Fruit fly (Drosophila melanogaster) whole organism, prepupa: ENCODE results near the gene HP1c.

Experiments
- Blimp-1 ChIP-seq: fragments of 200-800 bp; sonication (Bioruptor generic); optimal IDR thresholded peaks from 3 replicates; lab custom pipeline; 2017; ENCODE audit warnings: missing biosample characterization, missing genetic modification characterization, mild to moderate bottlenecking, moderate library complexity, missing genetic modification reagents
- CG11762 ChIP-seq: fragments of 200-800 bp; sonication (Bioruptor generic); optimal IDR thresholded peaks from 3 replicates; lab custom pipeline; 2016; ENCODE audit warnings: missing biosample characterization, missing genetic modification characterization; ENCODE audit not compliant: insufficient read depth
- CG11902 ChIP-seq: fragments of 200-800 bp; sonication (Bioruptor generic); optimal IDR thresholded peaks from 3 replicates; lab custom pipeline; 2016; ENCODE audit warnings: missing biosample characterization, missing genetic modification characterization
- CG15336 ChIP-seq: fragments of 200-800 bp; sonication (Bioruptor generic); IDR thresholded peaks from 2 replicates; pipeline ENCODE4 v1.3.6; 2022; ENCODE audit warnings: missing biosample characterization, missing genetic modification characterization
- CG1621 ChIP-seq: fragments of 200-800 bp; sonication (Bioruptor generic); optimal IDR thresholded peaks from 3 replicates; lab custom pipeline; 2018; ENCODE audit warnings: missing biosample characterization, mild to moderate bottlenecking, missing genetic modification characterization
- CG3032 ChIP-seq: fragments of 200-800 bp; optimal IDR thresholded peaks from 2 replicates; lab custom pipeline; 2019; ENCODE audit warnings: missing biosample characterization, mild to moderate bottlenecking, missing genetic modification characterization, moderate library complexity
- CG31627 ChIP-seq: fragments of 200-800 bp; sonication (Bioruptor generic); optimal IDR thresholded peaks from 3 replicates; lab custom pipeline; 2016; ENCODE audit warnings: missing biosample characterization, missing genetic modification characterization
- CG32006 ChIP-seq: fragments of 200-800 bp; sonication (Bioruptor generic); optimal IDR thresholded peaks from 3 replicates; lab custom pipeline; 2017; ENCODE audit warnings: missing biosample characterization, mild to moderate bottlenecking, missing genetic modification characterization
- CG34406 ChIP-seq: fragments of 200-800 bp; sonication (Bioruptor generic); optimal IDR thresholded peaks from 3 replicates; lab custom pipeline; 2016; ENCODE audit warnings: missing biosample characterization, missing genetic modification characterization
- CG3919 ChIP-seq: fragments of 200-800 bp; sonication (Bioruptor generic); optimal IDR thresholded peaks from 3 replicates; lab custom pipeline; 2016; ENCODE audit warnings: missing biosample characterization, missing genetic modification characterization
- CG4318 ChIP-seq: fragments of 200-800 bp; sonication (Bioruptor generic); optimal IDR thresholded peaks from 3 replicates; lab custom pipeline; 2017; ENCODE audit warnings: missing biosample characterization, mild to moderate bottlenecking, missing genetic modification characterization
- CG6163 ChIP-seq: fragments of 200-800 bp; sonication (Bioruptor generic); IDR thresholded peaks from 3 replicates; pipeline ENCODE4 v1.3.6; 2022; ENCODE audit warnings: missing biosample characterization, missing genetic modification characterization
- CG6276 ChIP-seq: fragments of 200-800 bp; sonication (Bioruptor generic); optimal IDR thresholded peaks from 2 replicates; lab custom pipeline; 2017; ENCODE audit warnings: missing biosample characterization, mild to moderate bottlenecking, missing genetic modification characterization
- CG6792 ChIP-seq: fragments of 200-800 bp; sonication (Bioruptor generic); optimal IDR thresholded peaks from 3 replicates; lab custom pipeline; 2016; ENCODE audit warnings: missing biosample characterization, missing genetic modification characterization
- CG6808 ChIP-seq: fragments of 200-800 bp; sonication (Bioruptor generic); optimal IDR thresholded peaks from 3 replicates; lab custom pipeline; 2017; ENCODE audit warnings: missing biosample characterization, missing genetic modification characterization, mild to moderate bottlenecking, moderate library complexity, missing genetic modification reagents
- CG6854 ChIP-seq: fragments of 200-800 bp; sonication (Bioruptor generic); optimal IDR thresholded peaks from 2 replicates; lab custom pipeline; 2017; ENCODE audit warnings: missing biosample characterization, mild to moderate bottlenecking, missing genetic modification characterization
- CG7368 ChIP-seq: fragments of 200-800 bp; sonication (Bioruptor generic); optimal IDR thresholded peaks from 3 replicates; lab custom pipeline; 2016; ENCODE audit warnings: missing biosample characterization, missing genetic modification characterization
- CG8119 ChIP-seq: fragments of 200-800 bp; sonication (Bioruptor generic); IDR thresholded peaks from 3 replicates; pipeline ENCODE4 v1.3.6; 2022; ENCODE audit warnings: missing biosample characterization, missing genetic modification characterization
- CG8632 ChIP-seq: fragments of 200-800 bp; sonication (Bioruptor generic); optimal IDR thresholded peaks from 3 replicates; lab custom pipeline; 2016; ENCODE audit warnings: missing biosample characterization, missing genetic modification characterization
- Eip75B ChIP-seq: fragments of 200-800 bp; sonication (Bioruptor generic); optimal IDR thresholded peaks from 3 replicates; lab custom pipeline; 2016; ENCODE audit warnings: missing biosample characterization, missing genetic modification characterization
- Eip93F ChIP-seq: fragments of 200-800 bp; sonication (Bioruptor generic); optimal IDR thresholded peaks from 2 replicates; lab custom pipeline; 2016; ENCODE audit warnings: missing biosample characterization, mild to moderate bottlenecking, missing genetic modification characterization
- Ets96B ChIP-seq: fragments of 200-800 bp; optimal IDR thresholded peaks from 2 replicates; lab custom pipeline; 2019; ENCODE audit warnings: missing biosample characterization, mild to moderate bottlenecking, missing genetic modification characterization, moderate library complexity
- Hr38 ChIP-seq: sonication (Bioruptor generic); optimal IDR thresholded peaks from 2 replicates; lab custom pipeline; 2016; ENCODE audit warnings: missing biosample characterization, missing genetic modification characterization
- Hr39 ChIP-seq: fragments of 200-800 bp; sonication (Bioruptor generic); optimal IDR thresholded peaks from 2 replicates; lab custom pipeline; 2016; ENCODE audit warnings: missing biosample characterization, missing genetic modification characterization
- Lpt ChIP-seq: fragments of 200-800 bp; sonication (Bioruptor generic); optimal IDR thresholded peaks from 3 replicates; lab custom pipeline; 2016; ENCODE audit warnings: missing biosample characterization, missing genetic modification characterization
- Met ChIP-seq: fragments of 200-800 bp; sonication (Bioruptor generic); optimal IDR thresholded peaks from 3 replicates; lab custom pipeline; 2016; ENCODE audit warnings: missing biosample characterization, missing genetic modification characterization
- OdsH ChIP-seq: fragments of 200-800 bp; sonication (Bioruptor generic); optimal IDR thresholded peaks from 3 replicates; lab custom pipeline; 2016; ENCODE audit warnings: missing biosample characterization, missing genetic modification characterization
- Smox ChIP-seq: fragments of 200-800 bp; sonication (Bioruptor generic); optimal IDR thresholded peaks from 3 replicates; lab custom pipeline; 2016; ENCODE audit warnings: missing biosample characterization, missing genetic modification characterization
- Sox102F ChIP-seq: fragments of 200-800 bp; sonication (Bioruptor generic); optimal IDR thresholded peaks from 2 replicates; lab custom pipeline; 2016; ENCODE audit warnings: missing biosample characterization, mild to moderate bottlenecking, missing genetic modification characterization
- Sox14 ChIP-seq: fragments of 200-800 bp; sonication (Bioruptor generic); optimal IDR thresholded peaks from 3 replicates; lab custom pipeline; 2016; ENCODE audit warnings: missing biosample characterization, missing genetic modification characterization
- Sox15 ChIP-seq: fragments of 200-800 bp; sonication (Bioruptor generic); optimal IDR thresholded peaks from 3 replicates; lab custom pipeline; 2016; ENCODE audit warnings: missing biosample characterization, missing genetic modification characterization
- achi ChIP-seq: fragments of 200-800 bp; sonication (Bioruptor generic); optimal IDR thresholded peaks from 3 replicates; lab custom pipeline; 2016; ENCODE audit warnings: missing biosample characterization, missing genetic modification characterization
- cyc ChIP-seq: fragments of 200-800 bp; sonication (Bioruptor generic); optimal IDR thresholded peaks from 3 replicates; lab custom pipeline; 2016; ENCODE audit warnings: missing biosample characterization, missing genetic modification characterization
- dsx ChIP-seq: fragments of 200-800 bp; optimal IDR thresholded peaks from 3 replicates; lab custom pipeline; 2019; ENCODE audit warnings: missing biosample characterization, mild to moderate bottlenecking, missing genetic modification characterization, moderate library complexity; ENCODE audit not compliant: poor library complexity, severe bottlenecking
- eg ChIP-seq: fragments of 200-800 bp; sonication (Bioruptor generic); IDR thresholded peaks from 3 replicates; pipeline ENCODE4 v1.3.6; 2022; ENCODE audit warnings: missing biosample characterization, missing genetic modification characterization
- fkh ChIP-seq: fragments of 200-800 bp; sonication (Bioruptor generic); optimal IDR thresholded peaks from 3 replicates; lab custom pipeline; 2017; ENCODE audit warnings: missing biosample characterization, mild to moderate bottlenecking, missing genetic modification characterization, moderate library complexity
- lz ChIP-seq: fragments of 200-800 bp; sonication (Bioruptor generic); optimal IDR thresholded peaks from 3 replicates; lab custom pipeline; 2016; ENCODE audit warnings: missing biosample characterization, missing genetic modification characterization
- net ChIP-seq: fragments of 200-800 bp; sonication (Bioruptor generic); optimal IDR thresholded peaks from 3 replicates; lab custom pipeline; 2016; ENCODE audit warnings: missing biosample characterization, missing genetic modification characterization
- spab ChIP-seq: fragments of 200-800 bp; sonication (Bioruptor generic); optimal IDR thresholded peaks from 2 replicates; lab custom pipeline; 2017; ENCODE audit warnings: missing biosample characterization, mild to moderate bottlenecking, missing genetic modification characterization, missing genetic modification reagents
- ss ChIP-seq, 2 experiments: fragments of 200-800 bp; sonication (Bioruptor generic); optimal IDR thresholded peaks; 2 replicates in 1 of 2; 3 replicates in 1 of 2; lab custom pipeline; 2017 to 2018; ENCODE audit warnings: mild to moderate bottlenecking in 2 of 2, missing biosample characterization in 2 of 2, missing genetic modification characterization in 2 of 2, moderate library complexity in 1 of 2
- topi ChIP-seq: fragments of 200-800 bp; sonication (Bioruptor generic); optimal IDR thresholded peaks from 3 replicates; lab custom pipeline; 2016; ENCODE audit warnings: missing biosample characterization, missing genetic modification characterization
- vri ChIP-seq: fragments of 200-800 bp; sonication (Bioruptor generic); optimal IDR thresholded peaks from 3 replicates; lab custom pipeline; 2016; ENCODE audit warnings: missing biosample characterization, mild to moderate bottlenecking, missing genetic modification characterization

The HP1c gene

dm6 chr3R:22740930-22741329 is 4.5 kb upstream of the HP1c start, which contains the start of the genes Dcr-1 and CG6985:
Dcr-1 (minus strand) TSS chr3R:22741091.
CG6985 (plus strand) TSS chr3R:22741150.
- TF ChIP-seq eg (GFP tag; lab: Robert Waterston, UW), result no peak
- TF ChIP-seq CG7368, result no peak
- no peak for TF ChIP-seq net
- TF ChIP-seq CG3919 (GFP tag; lab: Kevin White, UChicago), result no peak

DNA sequence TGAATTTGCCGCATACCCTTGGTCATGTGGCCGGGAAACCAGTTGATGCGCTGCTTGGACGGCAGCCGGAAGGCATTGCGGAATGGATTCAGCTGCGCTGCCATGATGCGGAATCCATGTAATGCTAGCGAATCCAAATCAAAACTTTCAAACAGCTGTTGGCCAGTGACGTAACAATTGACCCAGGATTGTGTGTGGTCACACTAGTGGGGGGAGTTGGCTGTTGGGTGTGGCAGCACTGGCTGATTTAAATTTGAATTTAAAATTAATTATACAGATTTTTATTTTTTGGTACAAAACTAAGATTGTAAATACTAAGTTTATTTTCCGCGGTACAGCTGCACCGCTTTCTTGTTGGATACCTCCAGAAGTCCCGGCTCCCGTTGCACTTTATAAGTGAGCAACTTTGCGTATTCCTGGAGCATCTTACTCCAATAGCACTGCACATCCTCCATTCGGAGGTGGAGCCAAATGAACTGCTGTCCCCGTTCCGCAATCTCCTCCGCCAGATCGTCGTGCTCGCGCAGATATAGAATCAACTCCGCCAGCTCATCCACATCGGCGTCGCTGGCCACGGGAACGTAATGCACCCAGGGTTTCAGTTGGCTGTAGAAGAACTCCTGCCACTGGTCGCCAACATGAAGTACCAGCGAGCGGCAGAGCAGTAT is 2.1 kb downstream of the HP1c start, which contains the start of gene CG17141:
TSS of gene CG17141 (minus strand) at position 177 of the 668 bp plus-strand sequence.
- TF ChIP-seq Lpt (GFP tag; lab: Kevin White, UChicago), result no peak
- TF ChIP-seq lz (GFP tag; lab: Kevin White, UChicago), result no peak
- TF ChIP-seq CG34406, result no peak
- no peak for TF ChIP-seq Sox14 (GFP tag; lab: Kevin White, UChicago)
- no peak for TF ChIP-seq Met
- no peak for TF ChIP-seq CG4318 (GFP tag; lab: Kevin White, UChicago)
- no peak for TF ChIP-seq Smox
- no peak for TF ChIP-seq OdsH
- no peak for TF ChIP-seq CG3032
- no peak for TF ChIP-seq fkh (GFP tag; lab: Kevin White, UChicago)
- no peak for TF ChIP-seq net
- TF ChIP-seq CG3919 (GFP tag; lab: Kevin White, UChicago), result no peak
- no peak for TF ChIP-seq CG32006 (GFP tag; lab: Kevin White, UChicago)
- no peak for TF ChIP-seq cyc
- no peak for TF ChIP-seq CG6792
- no peak for TF ChIP-seq ss (GFP tag; optimal IDR thresholded peaks at IDR 0.05; lab: Kevin White, UChicago)
- TF ChIP-seq Sox102F, result no peak
- no peak for TF ChIP-seq vri (GFP tag; lab: Kevin White, UChicago)
- TF ChIP-seq CG1621 (tag; lab: Kevin White, UChicago), result no peak

DNA sequence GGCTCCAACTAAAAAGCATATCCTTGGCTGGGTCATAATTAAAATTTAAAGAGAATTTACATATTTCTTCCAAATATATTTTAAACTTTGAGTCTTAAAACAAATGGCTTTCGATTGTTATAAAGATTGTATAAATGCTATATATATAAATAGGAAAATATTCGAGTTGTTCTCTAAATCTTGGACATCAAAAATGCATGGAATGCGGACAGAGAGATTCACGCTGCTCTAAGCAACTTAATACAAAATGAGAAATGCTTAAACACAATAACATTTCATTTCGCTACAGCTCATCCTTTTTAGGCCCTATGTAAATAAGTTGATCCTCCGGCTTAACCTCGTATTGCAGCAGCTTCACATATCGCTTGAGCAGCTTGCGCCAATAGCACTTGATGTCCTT is 3.5 kb downstream of the HP1c start, which contains the start of gene CG31139:
TSS of gene CG31139 (minus strand) at position 101 of the 400 bp plus-strand sequence.
- TF ChIP-seq CG6808 (GFP tag; lab: Kevin White, UChicago) (no peak), CG4318 (GFP tag; lab: Kevin White, UChicago) (no peak)

DNA sequence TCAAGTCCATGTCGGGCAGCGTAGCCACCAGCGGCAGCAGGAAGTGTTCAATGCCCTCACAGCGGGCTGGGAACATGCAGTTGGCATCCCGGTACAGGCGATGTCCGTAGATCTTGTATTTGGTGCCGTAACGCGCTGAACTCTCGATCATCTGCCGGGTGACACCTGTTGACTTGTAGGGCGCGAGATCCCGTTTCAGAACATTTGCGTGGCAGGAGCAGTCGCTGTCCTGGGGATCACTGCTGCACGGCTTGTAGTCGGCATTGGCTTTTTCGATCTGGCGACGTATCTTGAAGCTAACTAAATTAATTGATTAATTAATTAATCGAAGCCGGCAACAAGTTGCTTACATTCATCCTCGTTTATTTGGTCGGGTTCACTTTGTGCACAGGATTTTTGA is 4.6 kb downstream of the HP1c start:
- TF ChIP-seq Met, result no peak
- TF ChIP-seq cyc, result no peak
- no peak for TF ChIP-seq Smox
- TF ChIP-seq eg (GFP tag; lab: Robert Waterston, UW), result no peak
- TF ChIP-seq fkh (GFP tag; lab: Kevin White, UChicago), result no peak
- TF ChIP-seq Eip75B (GFP tag; lab: Kevin White, UChicago), result no peak
- TF ChIP-seq, all 60 proteins: peak for 0

DNA sequence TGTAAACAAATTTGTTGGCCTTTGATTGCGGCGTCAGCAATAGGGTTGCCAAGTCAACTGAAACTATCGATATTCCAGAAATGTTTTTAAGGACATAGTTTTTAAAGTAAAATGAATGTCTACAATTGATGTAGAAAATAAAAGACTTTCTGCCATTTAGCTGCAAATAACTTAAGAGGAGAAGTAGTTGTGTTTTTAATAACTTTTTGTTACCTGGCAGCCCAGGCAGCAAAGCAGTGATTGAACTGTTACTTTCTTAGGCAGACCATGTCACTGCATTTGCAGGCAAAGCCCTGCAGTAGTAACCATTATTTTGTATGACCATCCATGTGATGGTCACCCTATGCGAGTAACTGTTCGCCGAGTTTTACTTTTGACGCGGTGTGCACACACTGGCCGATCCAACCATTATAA is 5.1 kb downstream of the HP1c start, which contains the start of the genes rumi, CG7029 and Usp12-46:
TSS of gene rumi (minus strand) at position 64 of the 414 bp plus-strand sequence.
TSS of gene CG7029 (plus strand) at position 368 of the 414 bp plus-strand sequence.
TSS of gene Usp12-46 (plus strand) at position 368 of the 414 bp plus-strand sequence.
- TF ChIP-seq CG15336 (GFP tag; lab: Robert Waterston, UW) (peak; percentile 36; the same call in 1 of the 2 replicates), CG6808 (GFP tag; lab: Kevin White, UChicago) (peak; percentile 22), CG8632 (GFP tag; lab: Kevin White, UChicago) (no peak), achi (GFP tag; lab: Kevin White, UChicago) (peak; percentile 77), topi (GFP tag; lab: Kevin White, UChicago) (peak; percentile 84), CG11902 (GFP tag; lab: Kevin White, UChicago) (peak; percentile 78), CG8119 (GFP tag; lab: Robert Waterston, UW) (peak; percentile 65; the same call in 2 of the 3 replicates), CG1621 (tag; lab: Kevin White, UChicago) (peak; percentile 54), CG6854 (peak; percentile 1), Sox15 (GFP tag; lab: Kevin White, UChicago) (peak; percentile 87), CG3032 (peak; percentile 83), CG6276 (GFP tag; lab: Kevin White, UChicago) (no peak), Met (no peak), dsx (GFP tag; lab: Kevin White, UChicago) (peak; percentile 59), CG11762 (GFP tag; lab: Kevin White, UChicago) (peak; percentile 78), Blimp-1 (peak; percentile 31), Eip93F (GFP tag; lab: Kevin White, UChicago) (no peak), spab (GFP tag; lab: Kevin White, UChicago) (no peak), CG31627 (GFP tag; lab: Kevin White, UChicago) (peak; percentile 92), Hr38 (peak; percentile 11), Hr39 (peak; percentile 93), CG6163 (GFP tag; lab: Robert Waterston, UW) (peak; percentile 91), Lpt (GFP tag; lab: Kevin White, UChicago) (peak; percentile 68), lz (GFP tag; lab: Kevin White, UChicago) (peak; percentile 88), Ets96B (tag; lab: Kevin White, UChicago) (peak; percentile 56)
